Worm (Caenorhabditis elegans): ENCODE measurements around the gene apc-2.

Gene apc-2

DNA sequence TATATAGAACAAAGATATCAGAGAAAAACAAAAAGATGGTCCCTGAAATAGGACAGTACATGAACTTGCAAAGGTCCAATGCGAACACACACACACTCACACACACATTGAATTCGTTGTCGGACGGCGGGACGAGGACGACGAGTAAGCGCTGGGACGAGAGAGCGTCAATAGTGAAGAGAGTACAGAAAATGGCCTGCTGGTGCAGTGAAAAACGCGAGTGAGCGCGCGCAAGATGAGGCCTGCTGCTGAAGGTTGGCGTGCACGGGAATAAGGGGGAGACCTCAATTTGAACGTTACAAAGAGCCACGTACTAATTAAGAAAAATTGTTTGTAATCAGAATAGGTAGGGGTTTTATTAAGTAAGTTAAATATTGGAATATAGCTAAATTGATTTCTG, 46.5 kb downstream of the apc-2 start:
- TF ChIP-seq nfya-1 (tag; optimal IDR thresholded peaks at IDR 0.05; ENCODE audit: insufficient read depth) (peak; percentile 55), lin-39 (tag; optimal IDR thresholded peaks at IDR 0.05) (peak; percentile 76), ceh-28 (tag; optimal IDR thresholded peaks at IDR 0.05) (no peak), pha-4 (tag; optimal IDR thresholded peaks at IDR 0.05) (peak; percentile 38), elt-2 (tag; optimal IDR thresholded peaks at IDR 0.05) (no peak), hmg-11 (tag; optimal IDR thresholded peaks at IDR 0.05) (peak; percentile 87)

DNA sequence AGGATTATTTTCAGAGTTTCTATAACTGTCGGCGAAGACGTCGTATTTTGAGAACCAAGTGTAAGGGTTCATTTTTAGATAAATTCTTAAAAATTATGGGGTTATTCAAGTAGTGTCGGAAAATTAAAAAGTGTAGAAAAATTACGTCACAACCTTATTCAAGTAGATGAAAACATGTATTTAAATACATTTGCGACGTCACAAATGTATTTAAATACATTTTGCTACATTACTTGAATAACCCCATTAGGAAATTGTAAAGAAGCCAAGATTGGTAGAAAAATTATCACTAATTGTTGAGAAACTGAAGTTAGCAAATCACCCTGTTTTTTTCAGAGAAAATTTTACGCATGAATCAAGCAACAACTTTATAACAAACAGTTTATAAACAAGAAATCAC, 48.8 kb downstream of the apc-2 start:
- TF ChIP-seq ZK546.5 (tag; optimal IDR thresholded peaks at IDR 0.05), result no peak

DNA sequence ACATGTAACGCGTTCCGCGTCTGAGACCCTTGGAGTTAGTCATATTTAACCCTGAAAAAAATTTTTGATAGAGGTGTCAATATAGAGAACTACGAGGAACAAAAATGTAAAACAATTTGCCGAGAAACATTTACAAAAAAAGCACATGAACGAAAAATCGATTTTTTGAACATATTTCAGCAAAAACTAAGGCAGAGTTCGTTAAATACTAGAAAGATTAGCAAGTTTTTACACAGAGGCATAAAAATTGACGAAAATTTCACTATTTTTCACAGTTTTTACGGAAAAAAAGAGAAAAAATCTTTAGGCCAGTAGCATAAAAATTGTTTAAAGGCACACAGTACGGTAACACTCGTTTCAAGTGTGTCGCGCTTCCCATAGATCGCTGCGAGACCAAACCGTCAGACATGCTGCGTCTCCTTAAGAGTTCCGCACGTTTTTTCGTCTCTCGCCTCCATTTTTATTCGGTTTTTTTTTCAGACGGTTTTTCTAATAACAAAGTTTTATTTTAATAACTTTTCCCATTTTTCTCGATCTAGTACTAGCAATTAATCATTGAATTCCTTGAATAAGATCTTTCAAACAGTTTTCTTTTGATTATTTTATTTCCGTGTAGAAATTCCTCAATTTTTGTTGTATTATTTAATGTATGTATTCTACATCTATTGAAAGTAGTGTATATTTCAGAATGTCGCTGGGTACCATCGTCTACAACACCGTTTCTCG, 49.9 kb downstream of the apc-2 start, which contains the start of the genes rpl-21 and C14B9.10:
Gene rpl-21, minus strand, starts transcription at position 51 of the 726 bp plus-strand sequence.
Gene C14B9.10, plus strand, starts transcription at position 676 of the 726 bp plus-strand sequence.
- TF ChIP-seq fos-1 (tag; optimal IDR thresholded peaks at IDR 0.05), result no peak
- TF ChIP-seq nhr-76 (tag; optimal IDR thresholded peaks at IDR 0.05), result no peak
- TF ChIP-seq nhr-77 (tag; optimal IDR thresholded peaks at IDR 0.05), result no peak
- no peak for TF ChIP-seq ztf-4 (tag; optimal IDR thresholded peaks at IDR 0.05)
- no peak for TF ChIP-seq elt-1 (tag; optimal IDR thresholded peaks at IDR 0.05)
- TF ChIP-seq egl-27 (tag; optimal IDR thresholded peaks at IDR 0.05), result no peak
- TF ChIP-seq ama-1 (optimal IDR thresholded peaks at IDR 0.05), result peak; percentile 53
- TF ChIP-seq aly-2 (tag; optimal IDR thresholded peaks at IDR 0.05), result no peak
- no peak for TF ChIP-seq elt-3 (tag; optimal IDR thresholded peaks at IDR 0.05)
- no peak for TF ChIP-seq unc-39 (tag; optimal IDR thresholded peaks at IDR 0.05)
- TF ChIP-seq nhr-25 (tag; optimal IDR thresholded peaks at IDR 0.05), result peak; percentile 83
- peak; percentile 90 for TF ChIP-seq lin-39 (tag; optimal IDR thresholded peaks at IDR 0.05)
- TF ChIP-seq egl-5 (tag; optimal IDR thresholded peaks at IDR 0.05), result peak; percentile 81
- TF ChIP-seq ztf-11 (tag; optimal IDR thresholded peaks at IDR 0.05), result no peak
- TF ChIP-seq zag-1 (tag; optimal IDR thresholded peaks at IDR 0.05), result no peak
- TF ChIP-seq eor-1 (tag; optimal IDR thresholded peaks at IDR 0.05), result no peak
- peak; percentile 11 for TF ChIP-seq tbx-2 (tag; optimal IDR thresholded peaks at IDR 0.05)
- TF ChIP-seq fkh-10 (GFP tag; optimal IDR thresholded peaks at IDR 0.05), result no peak
- peak; percentile 59 for TF ChIP-seq pqm-1 (tag; optimal IDR thresholded peaks at IDR 0.05)
- TF ChIP-seq nhr-67 (tag; optimal IDR thresholded peaks at IDR 0.05), result no peak
- TF ChIP-seq ceh-16 (tag; optimal IDR thresholded peaks at IDR 0.05), result peak; percentile 11
- no peak for TF ChIP-seq ceh-9 (tag; optimal IDR thresholded peaks at IDR 0.05)
- TF ChIP-seq elt-2 (tag; optimal IDR thresholded peaks at IDR 0.05), result peak; percentile 45
- TF ChIP-seq unc-62 (GFP tag; optimal IDR thresholded peaks at IDR 0.05), result peak; percentile 11
- TF ChIP-seq jun-1 (tag; optimal IDR thresholded peaks at IDR 0.05), result peak; percentile 35
- no peak for TF ChIP-seq daf-12 (tag; optimal IDR thresholded peaks at IDR 0.05)
- peak; percentile 85 for TF ChIP-seq nhr-23 (tag; optimal IDR thresholded peaks at IDR 0.05)
- TF ChIP-seq nhr-12 (tag; optimal IDR thresholded peaks at IDR 0.05), result no peak
- no peak for TF ChIP-seq mml-1 (tag; optimal IDR thresholded peaks at IDR 0.05)
- peak; percentile 63 for TF ChIP-seq lsy-12 (tag; optimal IDR thresholded peaks at IDR 0.05)
- TF ChIP-seq sea-2 (GFP tag; optimal IDR thresholded peaks at IDR 0.05), result no peak
- peak; percentile 98 for TF ChIP-seq nfya-1 (tag; optimal IDR thresholded peaks at IDR 0.05; ENCODE audit: insufficient read depth)
- no peak for TF ChIP-seq mdl-1 (tag; optimal IDR thresholded peaks at IDR 0.05)
- peak; percentile 58 for TF ChIP-seq skn-1 (tag; optimal IDR thresholded peaks at IDR 0.05)
- TF ChIP-seq fkh-2 (tag; optimal IDR thresholded peaks at IDR 0.05), result no peak
- peak; percentile 0 for TF ChIP-seq ZK546.5 (tag; optimal IDR thresholded peaks at IDR 0.05)
- peak; percentile 57 for TF ChIP-seq ceh-28 (tag; optimal IDR thresholded peaks at IDR 0.05)
- TF ChIP-seq nhr-11 (tag; optimal IDR thresholded peaks at IDR 0.05), result no peak
- TF ChIP-seq snpc-4 (tag; optimal IDR thresholded peaks at IDR 0.05), result peak; percentile 47
- peak; percentile 74 for TF ChIP-seq nhr-43 (tag; optimal IDR thresholded peaks at IDR 0.05; ENCODE audit: poor library complexity, severe bottlenecking)
- TF ChIP-seq pha-4 (tag; optimal IDR thresholded peaks at IDR 0.05), result peak; percentile 95
- peak; percentile 82 for TF ChIP-seq R02D3.7 (tag; optimal IDR thresholded peaks at IDR 0.05)
- peak; percentile 87 for TF ChIP-seq lin-15B (tag; optimal IDR thresholded peaks at IDR 0.05)
- TF ChIP-seq nhr-237 (tag; optimal IDR thresholded peaks at IDR 0.05), result no peak
- no peak for TF ChIP-seq nhr-28 (tag; optimal IDR thresholded peaks at IDR 0.05)
- TF ChIP-seq hmg-11 (tag; optimal IDR thresholded peaks at IDR 0.05), result peak; percentile 90
- peak; percentile 20 for TF ChIP-seq ceh-82 (tag; optimal IDR thresholded peaks at IDR 0.05)
